Worm (Caenorhabditis elegans): Measurements from ENCODE around the gene C18H9.6.

C18H9.6 gene

DNA sequence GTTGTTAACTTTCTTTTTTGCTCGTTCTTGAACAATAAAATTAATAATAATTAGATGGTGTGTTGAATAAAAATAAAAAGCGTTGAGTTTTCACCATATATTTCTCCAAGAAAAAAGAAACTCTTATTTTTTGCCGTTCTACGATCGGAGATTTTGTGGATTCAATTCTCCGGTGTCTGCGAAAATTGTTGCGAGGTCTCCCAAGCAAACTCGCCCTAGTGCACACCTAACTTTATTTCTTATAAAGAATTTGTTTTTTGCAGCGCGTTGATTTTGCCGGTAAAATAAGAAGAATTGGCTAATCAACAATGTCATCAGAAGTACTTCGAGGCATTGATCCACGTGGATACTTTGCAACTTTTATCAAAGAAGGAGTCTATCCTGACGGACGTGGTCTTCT lies 40.0 kb upstream of the C18H9.6 start, which contains the start of gene exos-8 (continued):
- TF ChIP-seq cebp-2 (GFP tag; IDR thresholded peaks at IDR 0.05) (no peak), efl-1 (GFP tag; optimal IDR thresholded peaks at IDR 0.05) (peak; percentile 65), bed-1 (GFP tag; IDR thresholded peaks at IDR 0.05) (no peak), mel-28 (tag; optimal IDR thresholded peaks at IDR 0.05; ENCODE audit: borderline replicate concordance) (no peak), lin-26 (GFP tag; IDR thresholded peaks at IDR 0.05) (0 out of 2 replicates have a peak, but pooled peaks have one; percentile 51), nfya-2 (GFP tag; IDR thresholded peaks at IDR 0.05) (no peak), nhr-27 (tag; optimal IDR thresholded peaks at IDR 0.05) (no peak), ccch-3 (GFP tag; optimal IDR thresholded peaks at IDR 0.05) (no peak), K11D2.4 (GFP tag; IDR thresholded peaks at IDR 0.05) (no peak), Y67H2A.10 (GFP tag; conservative IDR thresholded peaks at IDR 0.05) (no peak), snpc-1.3 (tag; optimal IDR thresholded peaks at IDR 0.05; ENCODE audit: insufficient read depth) (no peak), repo-1 (tag; optimal IDR thresholded peaks at IDR 0.05) (no peak), Y95B8A.8 (GFP tag; IDR thresholded peaks at IDR 0.05) (no peak), F33H1.4 (GFP tag; IDR thresholded peaks at IDR 0.05) (peak; percentile 21; the same call in 1 of the 2 replicates), aptf-2 (GFP tag; conservative IDR thresholded peaks at IDR 0.05) (0 out of 2 replicates have a peak, but pooled peaks have one; percentile 60), nfyb-1 (GFP tag; IDR thresholded peaks at IDR 0.05) (no peak), aptf-3 (GFP tag; IDR thresholded peaks at IDR 0.05) (no peak), Y79H2A.3 (GFP tag; conservative IDR thresholded peaks at IDR 0.05) (no peak), akir-1 (GFP tag; optimal IDR thresholded peaks at IDR 0.05) (peak; percentile 44), F23B12.7 (tag; optimal IDR thresholded peaks at IDR 0.05; ENCODE audit: insufficient read depth) (peak; percentile 86), ceh-91 (GFP tag; IDR thresholded peaks at IDR 0.05) (no peak), die-1 (tag; optimal IDR thresholded peaks at IDR 0.05) (peak; percentile 19), xnd-1 (tag; optimal IDR thresholded peaks at IDR 0.05) (no peak), nhr-80 (tag; optimal IDR thresholded peaks at IDR 0.05) (peak; percentile 54), madf-3 (GFP tag; IDR thresholded peaks at IDR 0.05) (0 out of 2 replicates have a peak, but pooled peaks have one; percentile 15), pha-4 (tag; optimal IDR thresholded peaks at IDR 0.05) (no peak), tlf-1 (GFP tag; optimal IDR thresholded peaks at IDR 0.05) (no peak), snpc-1.1 (tag; optimal IDR thresholded peaks at IDR 0.05; ENCODE audit: insufficient read depth) (no peak), D2030.7 (GFP tag; IDR thresholded peaks at IDR 0.05) (peak; percentile 69; the same call in 1 of the 2 replicates), madf-8 (GFP tag; conservative IDR thresholded peaks at IDR 0.05) (peak; percentile 36; the same call in 1 of the 2 replicates), B0035.1 (tag; optimal IDR thresholded peaks at IDR 0.05) (no peak), madf-6 (GFP tag; IDR thresholded peaks at IDR 0.05) (0 out of 2 replicates have a peak, but pooled peaks have one; percentile 16), ztf-3 (GFP tag; optimal IDR thresholded peaks at IDR 0.05) (no peak), F52B5.7 (tag; optimal IDR thresholded peaks at IDR 0.05) (no peak)

ce11 chrII:6736604-6737003 lies 35.2 kb upstream of the C18H9.6 start, which contains the start of gene T14B4.1:
Gene T14B4.1, plus strand, starts transcription at chrII:6736904.
- TF ChIP-seq attf-6 (GFP tag; IDR thresholded peaks at IDR 0.05), result no peak
- no peak for TF ChIP-seq dox-1 (GFP tag; IDR thresholded peaks at IDR 0.05)
- TF ChIP-seq fkh-3 (tag; optimal IDR thresholded peaks at IDR 0.05), result no peak
- TF ChIP-seq lin-35 (GFP tag; optimal IDR thresholded peaks at IDR 0.05), result no peak
- no peak for TF ChIP-seq nfya-2 (GFP tag; IDR thresholded peaks at IDR 0.05)
- TF ChIP-seq bed-1 (GFP tag; IDR thresholded peaks at IDR 0.05), result no peak
- TF ChIP-seq madf-3 (GFP tag; IDR thresholded peaks at IDR 0.05), result no peak
- TF ChIP-seq Y53G8AR.9 (GFP tag; conservative IDR thresholded peaks at IDR 0.05), result no peak
- no peak for TF ChIP-seq pha-4 (tag; optimal IDR thresholded peaks at IDR 0.05)
- no peak for TF ChIP-seq ztf-6 (GFP tag; IDR thresholded peaks at IDR 0.05)
- no peak for TF ChIP-seq mel-28 (tag; optimal IDR thresholded peaks at IDR 0.05; ENCODE audit: borderline replicate concordance)
- no peak for TF ChIP-seq F55B11.4 (tag; optimal IDR thresholded peaks at IDR 0.05; ENCODE audit: borderline replicate concordance, insufficient read depth)
- no peak for TF ChIP-seq rpc-1 (optimal IDR thresholded peaks at IDR 0.05)
- no peak for TF ChIP-seq rpc-1 (tag; optimal IDR thresholded peaks at IDR 0.05)
- TF ChIP-seq F23B12.7 (tag; optimal IDR thresholded peaks at IDR 0.05; ENCODE audit: insufficient read depth), result no peak
- TF ChIP-seq aptf-2 (GFP tag; conservative IDR thresholded peaks at IDR 0.05), result no peak
- TF ChIP-seq repo-1 (tag; optimal IDR thresholded peaks at IDR 0.05), result no peak
- no peak for TF ChIP-seq B0336.3 (GFP tag; IDR thresholded peaks at IDR 0.05)
